Fruit fly (Drosophila melanogaster) whole organism, prepupa: ENCODE data around the gene Nup358.

Source experiments
- CG8119 ChIP-seq: fragments of 200-800 bp; sonication (Bioruptor generic); IDR thresholded peaks from 3 replicates; pipeline ENCODE4 v1.3.6; 2022; ENCODE audit warnings: missing biosample characterization, missing genetic modification characterization
- Ets96B ChIP-seq: fragments of 200-800 bp; optimal IDR thresholded peaks from 2 replicates; lab custom pipeline; 2019; ENCODE audit warnings: missing biosample characterization, mild to moderate bottlenecking, missing genetic modification characterization, moderate library complexity
- OdsH ChIP-seq: fragments of 200-800 bp; sonication (Bioruptor generic); optimal IDR thresholded peaks from 3 replicates; lab custom pipeline; 2016; ENCODE audit warnings: missing biosample characterization, missing genetic modification characterization

DNA sequence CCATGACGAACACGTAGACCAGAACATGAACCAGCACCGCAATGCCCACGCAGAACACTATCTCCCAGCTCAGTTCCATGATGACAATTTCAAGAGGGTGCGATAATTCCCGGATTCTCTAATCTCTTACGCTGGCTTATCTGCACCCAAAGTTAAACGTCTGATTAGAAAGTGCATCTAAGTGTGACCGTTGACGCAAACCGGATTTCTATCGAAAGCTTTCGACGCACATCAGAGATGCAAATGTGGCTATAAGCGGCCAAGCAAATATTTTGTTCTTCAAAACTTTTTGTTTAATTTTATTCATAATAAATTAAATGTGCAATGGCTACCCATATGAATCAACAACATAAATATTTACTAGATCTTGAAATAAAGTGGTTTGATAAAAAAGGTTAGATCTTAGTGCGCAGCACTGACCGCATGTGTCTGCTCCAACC is 13.2 kb downstream of the Nup358 start, which contains the start of the genes Kdsr and CG11858:
- TF ChIP-seq Ets96B (tag; lab: Kevin White, UChicago) (peak; percentile 53), CG8119 (GFP tag; lab: Robert Waterston, UW) (peak; percentile 44; the same call in 2 of the 3 replicates), OdsH (GFP tag; lab: Kevin White, UChicago) (no peak)
